Worm (Caenorhabditis elegans) whole organism, late embryonic: ENCODE data around the gene mop-25.2.

ENCODE experiments used
- T23F11.4 ChIP-seq: fragments of 200-800 bp; sonication (Bioruptor generic); optimal IDR thresholded peaks from 2 replicates; lab custom pipeline; 2018; ENCODE audit warnings: mild to moderate bottlenecking, missing genetic modification characterization, missing compliant biosample characterization
- ama-1 ChIP-seq: fragments of 150-350 bp; optimal IDR thresholded peaks from 2 replicates; lab custom pipeline; 2014
- dmd-4 ChIP-seq: sonication (generic microtip); optimal IDR thresholded peaks from 2 replicates; lab custom pipeline; 2016; ENCODE audit warnings: borderline replicate concordance, missing genetic modification characterization, missing compliant biosample characterization
- eyg-1 ChIP-seq: sonication (generic microtip); optimal IDR thresholded peaks from 2 replicates; lab custom pipeline; 2016; ENCODE audit warnings: missing genotype, missing genetic modification characterization, missing compliant biosample characterization
- hlh-30 ChIP-seq: sonication (generic microtip); optimal IDR thresholded peaks from 2 replicates; lab custom pipeline; 2017; ENCODE audit warnings: antibody characterized with exemption, missing genetic modification characterization, missing compliant biosample characterization; ENCODE audit not compliant: insufficient read depth
- nhr-11 ChIP-seq: fragments of 150-350 bp; optimal IDR thresholded peaks from 2 replicates; lab custom pipeline; 2014; ENCODE audit warnings: missing biosample characterization, missing genetic modification characterization
- pag-3 ChIP-seq: sonication (generic microtip); optimal IDR thresholded peaks from 2 replicates; lab custom pipeline; 2016; ENCODE audit warnings: missing compliant biosample characterization, missing genetic modification characterization, borderline replicate concordance
- pha-4 ChIP-seq: fragments of 150-350 bp; optimal IDR thresholded peaks from 2 replicates; lab custom pipeline; 2018; ENCODE audit warnings: missing biosample characterization, missing genetic modification reagents, missing genetic modification characterization
- pqm-1 ChIP-seq: sonication (generic microtip); optimal IDR thresholded peaks from 2 replicates; lab custom pipeline; 2016; ENCODE audit warnings: missing genetic modification characterization, missing compliant biosample characterization
- sox-4 ChIP-seq: sonication (generic microtip); optimal IDR thresholded peaks from 2 replicates; lab custom pipeline; 2017; ENCODE audit warnings: mild to moderate bottlenecking, missing genetic modification characterization, inconsistent platforms, missing compliant biosample characterization

DNA sequence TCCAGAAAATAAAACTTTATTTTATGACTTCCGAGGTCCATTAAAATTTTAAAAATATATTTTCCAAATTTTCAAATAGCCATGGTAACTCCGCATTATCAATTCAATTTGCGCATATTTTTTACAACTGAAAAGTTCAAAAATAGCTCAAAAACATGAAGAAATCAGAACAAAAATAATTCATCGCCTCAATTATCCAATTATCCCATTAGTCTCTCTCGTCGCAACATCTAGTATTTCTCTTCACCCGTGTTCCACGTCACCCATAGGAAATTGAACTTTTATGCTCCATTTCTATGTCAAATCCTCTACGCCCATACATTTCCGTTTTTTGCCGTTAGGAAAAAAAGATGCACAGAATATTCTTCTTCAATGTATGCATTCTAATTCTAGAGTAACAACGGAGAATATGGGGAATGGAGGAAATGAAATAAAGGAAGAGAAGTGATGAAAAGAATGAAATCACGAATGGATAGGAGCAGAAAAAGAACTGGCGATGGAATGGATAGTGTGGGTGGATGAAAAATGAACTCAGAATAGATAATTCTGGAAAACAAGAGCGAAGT lies 13.4 kb downstream of the mop-25.2 start:
- TF ChIP-seq pqm-1 (tag; lab: Kevin White, UChicago) (no peak), nhr-11 (tag; lab: Kevin White, UChicago) (no peak), dmd-4 (no peak), eyg-1 (no peak), pha-4 (no peak), sox-4 (tag; lab: Kevin White, UChicago) (no peak), pag-3 (tag; lab: Kevin White, UChicago) (no peak), hlh-30 (no peak), T23F11.4 (GFP tag; lab: Kevin White, UChicago) (no peak), ama-1 (lab: Kevin White, UChicago) (no peak)
